Worm (Caenorhabditis elegans) whole organism, L3 larva: ENCODE measurements around the gene smg-7.
A peak's percentile ranks its signal among the peaks of the same experiment; 100 is the strongest.

Experiments
- R02D3.7 ChIP-seq: fragments of 150-350 bp; optimal IDR thresholded peaks from 2 replicates; lab custom pipeline; 2014; ENCODE audit warnings: missing biosample characterization, missing genetic modification characterization
- ZK546.5 ChIP-seq: sonication (generic microtip); optimal IDR thresholded peaks from 2 replicates; lab custom pipeline; 2017; ENCODE audit warnings: missing biosample characterization, missing genetic modification characterization
- aly-2 ChIP-seq: fragments of 150-350 bp; optimal IDR thresholded peaks from 2 replicates; lab custom pipeline; 2014; ENCODE audit warnings: missing biosample characterization, missing genetic modification characterization
- ama-1 ChIP-seq: fragments of 150-350 bp; optimal IDR thresholded peaks from 2 replicates; lab custom pipeline; 2018
- ceh-16 ChIP-seq: sonication (generic microtip); optimal IDR thresholded peaks from 2 replicates; lab custom pipeline; 2017; ENCODE audit warnings: missing biosample characterization, missing genetic modification characterization
- ceh-28 ChIP-seq: fragments of 150-350 bp; optimal IDR thresholded peaks from 2 replicates; lab custom pipeline; 2014; ENCODE audit warnings: missing biosample characterization, missing genetic modification reagents, missing genetic modification characterization
- ceh-82 ChIP-seq: fragments of 150-350 bp; optimal IDR thresholded peaks from 2 replicates; lab custom pipeline; 2014; ENCODE audit warnings: missing biosample characterization, missing genetic modification characterization
- ceh-9 ChIP-seq: sonication (generic microtip); optimal IDR thresholded peaks from 2 replicates; lab custom pipeline; 2018; ENCODE audit warnings: missing biosample characterization, missing genetic modification characterization
- daf-12 ChIP-seq: fragments of 150-350 bp; optimal IDR thresholded peaks from 2 replicates; lab custom pipeline; 2014; ENCODE audit warnings: missing biosample characterization, missing genetic modification reagents, missing genetic modification characterization
- egl-27 ChIP-seq: sonication (generic microtip); optimal IDR thresholded peaks from 4 replicates; lab custom pipeline; 2017; ENCODE audit warnings: missing biosample characterization, missing genetic modification reagents, missing genetic modification characterization
- egl-5 ChIP-seq: fragments of 150-350 bp; optimal IDR thresholded peaks from 2 replicates; lab custom pipeline; 2017; ENCODE audit warnings: missing biosample characterization, missing genetic modification reagents, missing genetic modification characterization, inconsistent platforms
- elt-1 ChIP-seq: fragments of 150-350 bp; optimal IDR thresholded peaks from 2 replicates; lab custom pipeline; 2014; ENCODE audit warnings: missing biosample characterization, missing genetic modification characterization
- elt-2 ChIP-seq: sonication (generic microtip); optimal IDR thresholded peaks from 2 replicates; lab custom pipeline; 2016; ENCODE audit warnings: missing genetic modification reagents, mild to moderate bottlenecking, missing genetic modification characterization, missing compliant biosample characterization
- elt-3 ChIP-seq, 3 experiments: fragments of 150-350 bp in 1 of 3; sonication (generic microtip) in 2 of 3; optimal IDR thresholded peaks; 2 replicates in 2 of 3; 4 replicates in 1 of 3; lab custom pipeline; 2014 to 2017; ENCODE audit warnings: missing biosample characterization in 3 of 3, missing genetic modification characterization in 3 of 3
- eor-1 ChIP-seq, 2 experiments: fragments of 150-350 bp; optimal IDR thresholded peaks; 2 replicates each; lab custom pipeline; 2014 to 2018; ENCODE audit warnings: missing biosample characterization in 2 of 2, missing genetic modification characterization in 2 of 2
- fkh-10 ChIP-seq: sonication (generic microtip); optimal IDR thresholded peaks from 2 replicates; lab custom pipeline; 2017; ENCODE audit warnings: missing biosample characterization, missing genetic modification reagents, missing genetic modification characterization
- fkh-2 ChIP-seq: fragments of 150-350 bp; optimal IDR thresholded peaks from 2 replicates; lab custom pipeline; 2014; ENCODE audit warnings: missing biosample characterization, missing genetic modification reagents, missing genetic modification characterization
- fos-1 ChIP-seq: fragments of 150-350 bp; optimal IDR thresholded peaks from 2 replicates; lab custom pipeline; 2014; ENCODE audit warnings: missing biosample characterization, missing genetic modification characterization
- jun-1 ChIP-seq: fragments of 150-350 bp; optimal IDR thresholded peaks from 2 replicates; lab custom pipeline; 2014; ENCODE audit warnings: missing biosample characterization, missing genetic modification reagents, missing genetic modification characterization
- lin-15B ChIP-seq: fragments of 150-350 bp; optimal IDR thresholded peaks from 2 replicates; lab custom pipeline; 2014; ENCODE audit warnings: missing biosample characterization, missing genetic modification characterization
- lin-39 ChIP-seq: fragments of 150-350 bp; optimal IDR thresholded peaks from 2 replicates; lab custom pipeline; 2018; ENCODE audit warnings: missing biosample characterization, missing genetic modification reagents, missing genetic modification characterization
- lsy-12 ChIP-seq: sonication (generic microtip); optimal IDR thresholded peaks from 2 replicates; lab custom pipeline; 2016; ENCODE audit warnings: mild to moderate bottlenecking, missing genetic modification characterization, missing compliant biosample characterization
- mdl-1 ChIP-seq: fragments of 150-350 bp; optimal IDR thresholded peaks from 2 replicates; lab custom pipeline; 2014; ENCODE audit warnings: missing biosample characterization, missing genetic modification characterization
- nfya-1 ChIP-seq: sonication (generic microtip); optimal IDR thresholded peaks from 2 replicates; lab custom pipeline; 2017; ENCODE audit warnings: missing genetic modification characterization, mild to moderate bottlenecking, missing compliant biosample characterization, antibody characterized with exemption, moderate library complexity; ENCODE audit not compliant: insufficient read depth
- nhr-11 ChIP-seq: fragments of 150-350 bp; optimal IDR thresholded peaks from 2 replicates; lab custom pipeline; 2014; ENCODE audit warnings: missing biosample characterization, missing genetic modification characterization
- nhr-12 ChIP-seq: fragments of 150-350 bp; optimal IDR thresholded peaks from 2 replicates; lab custom pipeline; 2014; ENCODE audit warnings: missing biosample characterization, missing genetic modification characterization
- nhr-23 ChIP-seq: fragments of 150-350 bp; optimal IDR thresholded peaks from 2 replicates; lab custom pipeline; 2014; ENCODE audit warnings: missing biosample characterization, missing genetic modification reagents, missing genetic modification characterization
- nhr-237 ChIP-seq: fragments of 150-350 bp; optimal IDR thresholded peaks from 2 replicates; lab custom pipeline; 2014; ENCODE audit warnings: missing biosample characterization, missing genetic modification characterization
- nhr-25 ChIP-seq: sonication (generic microtip); optimal IDR thresholded peaks from 2 replicates; lab custom pipeline; 2017; ENCODE audit warnings: missing biosample characterization, missing genetic modification characterization
- nhr-43 ChIP-seq: sonication (generic microtip); optimal IDR thresholded peaks from 2 replicates; lab custom pipeline; 2016; ENCODE audit warnings: mild to moderate bottlenecking, missing genetic modification characterization, missing compliant biosample characterization; ENCODE audit not compliant: poor library complexity, severe bottlenecking
- nhr-67 ChIP-seq: fragments of 150-350 bp; optimal IDR thresholded peaks from 2 replicates; lab custom pipeline; 2014; ENCODE audit warnings: missing biosample characterization, missing genetic modification characterization
- nhr-76 ChIP-seq: fragments of 150-350 bp; sonication (generic microtip); optimal IDR thresholded peaks from 5 replicates; lab custom pipeline; 2014; ENCODE audit warnings: missing biosample characterization, missing genetic modification characterization
- nhr-77 ChIP-seq: fragments of 150-350 bp; optimal IDR thresholded peaks from 2 replicates; lab custom pipeline; 2014; ENCODE audit warnings: missing biosample characterization, missing genetic modification characterization
- pha-4 ChIP-seq: fragments of 150-350 bp; optimal IDR thresholded peaks from 2 replicates; lab custom pipeline; 2014; ENCODE audit warnings: missing biosample characterization, missing genetic modification reagents, missing genetic modification characterization
- pqm-1 ChIP-seq: fragments of 150-350 bp; optimal IDR thresholded peaks from 2 replicates; lab custom pipeline; 2017; ENCODE audit warnings: missing biosample characterization, missing genetic modification characterization, inconsistent platforms
- sea-2 ChIP-seq: fragments of 150-350 bp; sonication (generic microtip); optimal IDR thresholded peaks from 4 replicates; lab custom pipeline; 2014; ENCODE audit warnings: missing biosample characterization, missing genetic modification reagents, missing genetic modification characterization
- snpc-4 ChIP-seq: fragments of 150-350 bp; optimal IDR thresholded peaks from 2 replicates; lab custom pipeline; 2014; ENCODE audit warnings: missing biosample characterization, missing genetic modification characterization
- tbx-2 ChIP-seq: sonication (generic microtip); optimal IDR thresholded peaks from 2 replicates; lab custom pipeline; 2016; ENCODE audit warnings: mild to moderate bottlenecking, missing genetic modification characterization, missing compliant biosample characterization
- unc-39 ChIP-seq: sonication (generic microtip); optimal IDR thresholded peaks from 4 replicates; lab custom pipeline; 2017; ENCODE audit warnings: missing biosample characterization, missing genetic modification characterization
- unc-62 ChIP-seq: fragments of 150-350 bp; sonication (generic microtip); optimal IDR thresholded peaks from 4 replicates; lab custom pipeline; 2014; ENCODE audit warnings: missing biosample characterization, missing genetic modification reagents, missing genetic modification characterization
- ztf-11 ChIP-seq: fragments of 150-350 bp; optimal IDR thresholded peaks from 2 replicates; lab custom pipeline; 2014; ENCODE audit warnings: missing biosample characterization, missing genetic modification characterization

smg-7 gene

DNA sequence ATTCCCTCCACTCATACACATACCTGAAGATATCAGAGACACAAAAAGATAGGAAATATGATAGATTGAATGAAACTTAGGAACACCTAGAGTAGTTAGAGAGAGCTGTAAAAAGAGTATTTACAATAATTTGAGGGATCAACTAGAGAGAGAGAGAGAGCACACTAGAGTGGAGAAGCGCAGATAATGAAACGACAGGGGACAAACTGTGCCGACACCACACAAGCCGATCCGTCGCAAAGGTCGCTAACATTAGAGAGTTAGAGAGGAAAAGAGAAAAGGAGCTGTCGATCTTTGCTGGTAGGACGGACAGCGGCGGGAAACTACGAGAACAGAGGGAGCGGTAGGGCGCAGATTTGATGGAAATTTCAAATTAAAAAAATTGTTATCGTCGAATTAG is 42.9 kb upstream of the smg-7 start, which contains the start of gene dyci-1:
Gene dyci-1, minus strand, starts transcription at position 122 of the 400 bp plus-strand sequence.
- TF ChIP-seq nhr-12 (tag; lab: Kevin White, UChicago) (no peak), elt-2 (tag; lab: Kevin White, UChicago) (peak; percentile 22), nhr-237 (tag; lab: Kevin White, UChicago) (no peak), ama-1 (lab: Kevin White, UChicago) (no peak), ZK546.5 (tag; lab: Kevin White, UChicago) (no peak), lin-15B (tag; lab: Kevin White, UChicago) (peak; percentile 30), nhr-77 (tag; lab: Kevin White, UChicago) (no peak), elt-1 (tag; lab: Kevin White, UChicago) (no peak), fkh-2 (tag; lab: Kevin White, UChicago) (no peak), lsy-12 (tag; lab: Kevin White, UChicago) (no peak), egl-5 (tag; lab: Kevin White, UChicago) (no peak), pha-4 (tag; lab: Kevin White, UChicago) (peak; percentile 87), nfya-1 (tag; lab: Kevin White, UChicago) (peak; percentile 32), jun-1 (tag; lab: Kevin White, UChicago) (no peak), snpc-4 (tag; lab: Kevin White, UChicago) (peak; percentile 13), fos-1 (tag; lab: Kevin White, UChicago) (no peak), unc-39 (no peak), nhr-25 (peak; percentile 30), ceh-28 (tag; lab: Kevin White, UChicago) (peak; percentile 17), eor-1 (tag; optimal IDR thresholded peaks at IDR 0.05; lab: Kevin White, UChicago) (no peak)

DNA sequence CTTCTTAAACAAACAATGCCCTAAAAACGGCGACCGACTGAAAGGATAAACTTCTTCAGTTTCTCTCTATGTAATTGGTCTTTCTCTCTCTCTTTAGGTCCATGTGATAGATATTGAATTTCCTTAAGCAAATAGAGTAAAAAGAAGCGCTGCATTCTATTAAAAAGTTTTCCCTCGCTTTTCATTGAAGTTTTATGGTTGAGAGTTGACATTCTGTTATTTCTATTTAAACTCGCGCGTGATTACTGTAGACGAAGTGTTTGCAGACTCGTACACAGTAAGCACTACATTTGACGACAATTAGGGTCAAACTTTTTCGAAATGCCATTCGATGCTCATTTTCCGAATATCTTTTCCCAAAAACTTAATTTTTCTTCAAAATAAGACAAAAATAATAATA is 34.9 kb upstream of the smg-7 start:
- TF ChIP-seq nhr-76 (no peak), pha-4 (tag; lab: Kevin White, UChicago) (peak; percentile 57)

DNA sequence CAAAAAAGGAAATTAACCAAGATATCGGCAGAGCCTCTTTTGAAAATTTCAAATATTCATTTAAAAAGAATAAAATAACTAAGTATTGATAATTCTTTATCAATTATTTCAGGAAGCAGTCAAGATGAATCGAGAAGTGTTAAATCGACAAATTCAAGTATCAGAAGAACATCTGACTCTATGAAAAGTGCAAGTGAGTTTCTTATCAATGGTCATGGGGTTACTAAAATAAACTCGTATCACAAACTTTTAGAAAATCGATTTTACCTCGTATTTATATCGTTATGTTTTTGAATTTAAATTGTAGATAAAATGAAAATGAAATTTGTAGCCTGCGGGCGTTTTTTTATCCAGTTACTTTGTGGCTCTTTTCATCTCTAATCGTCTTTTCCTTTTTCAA is 29.3 kb upstream of the smg-7 start:
- TF ChIP-seq elt-2 (tag; lab: Kevin White, UChicago) (peak; percentile 67), R02D3.7 (no peak), egl-5 (tag; lab: Kevin White, UChicago) (no peak), pqm-1 (tag; lab: Kevin White, UChicago) (peak; percentile 77), pha-4 (tag; lab: Kevin White, UChicago) (peak; percentile 45), ceh-28 (tag; lab: Kevin White, UChicago) (peak; percentile 12), elt-3 (tag; optimal IDR thresholded peaks at IDR 0.05; lab: Kevin White, UChicago) (no peak)

DNA sequence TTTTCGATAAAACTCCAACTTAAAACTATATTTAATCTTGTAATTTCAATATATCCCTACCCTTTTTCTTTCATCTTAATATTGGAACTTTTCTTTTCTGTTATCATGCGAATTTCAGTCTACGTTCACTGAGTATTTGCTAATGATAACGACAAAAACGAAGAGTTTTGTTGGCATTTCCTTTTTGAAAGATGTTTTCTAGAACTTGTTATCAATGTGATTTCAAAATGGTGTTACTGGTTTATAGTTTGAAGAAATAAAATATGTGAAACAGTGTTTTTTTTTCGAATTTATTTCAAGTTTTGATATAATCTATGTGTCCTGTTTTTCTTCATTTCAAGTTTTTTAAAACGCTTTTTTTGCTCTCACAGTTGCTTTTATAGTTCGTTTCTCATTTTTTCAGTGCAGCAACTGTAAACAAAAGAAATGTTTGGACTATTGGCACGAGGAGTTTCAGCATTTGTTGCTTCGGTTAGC is 28.2 kb upstream of the smg-7 start, which contains the start of gene anat-1:
Gene anat-1, plus strand, starts transcription at position 427 of the 477 bp plus-strand sequence.
- TF ChIP-seq daf-12 (no peak), fkh-10 (GFP tag; lab: Kevin White, UChicago) (no peak), elt-2 (tag; lab: Kevin White, UChicago) (peak; percentile 51), pqm-1 (tag; lab: Kevin White, UChicago) (no peak)

DNA sequence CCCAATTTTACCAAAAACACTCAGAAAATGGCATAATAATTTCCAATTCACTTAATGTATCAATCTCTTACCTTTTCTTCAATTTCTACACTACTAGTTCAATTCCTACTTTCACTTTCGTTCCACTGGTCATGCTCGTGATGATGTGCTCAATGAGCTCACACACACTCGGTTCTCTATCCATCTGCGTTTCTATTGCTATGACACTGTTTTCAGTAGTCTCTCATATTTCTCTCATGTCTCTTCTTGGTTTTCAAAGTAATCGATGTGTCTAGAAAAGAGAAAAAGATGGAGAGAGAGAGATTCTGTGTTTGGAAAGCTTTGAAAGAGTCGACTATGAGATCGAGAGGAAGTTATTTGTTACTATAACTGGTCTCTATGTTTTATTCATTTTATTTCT is 25.0 kb upstream of the smg-7 start:
- TF ChIP-seq aly-2 (no peak), egl-27 (tag; lab: Kevin White, UChicago) (no peak), sea-2 (GFP tag; lab: Kevin White, UChicago) (no peak), R02D3.7 (no peak), ama-1 (lab: Kevin White, UChicago) (no peak), nhr-67 (tag; lab: Kevin White, UChicago) (no peak), egl-5 (tag; lab: Kevin White, UChicago) (peak; percentile 43), mdl-1 (tag; lab: Kevin White, UChicago) (no peak), lin-39 (tag; lab: Kevin White, UChicago) (peak; percentile 29), nhr-43 (tag; lab: Kevin White, UChicago) (no peak), tbx-2 (no peak), fkh-10 (GFP tag; lab: Kevin White, UChicago) (peak; percentile 35), ceh-16 (no peak), snpc-4 (tag; lab: Kevin White, UChicago) (no peak), unc-62 (GFP tag; lab: Kevin White, UChicago) (no peak), unc-39 (no peak), ceh-9 (tag; lab: Kevin White, UChicago) (no peak), fos-1 (tag; lab: Kevin White, UChicago) (no peak), elt-3 (tag; optimal IDR thresholded peaks at IDR 0.05; lab: Kevin White, UChicago) (no peak), lin-15B (tag; lab: Kevin White, UChicago) (peak; percentile 44), elt-2 (tag; lab: Kevin White, UChicago) (peak; percentile 49), nhr-11 (tag; lab: Kevin White, UChicago) (no peak), nfya-1 (tag; lab: Kevin White, UChicago) (peak; percentile 80), eor-1 (tag; optimal IDR thresholded peaks at IDR 0.05; lab: Kevin White, UChicago) (no peak), nhr-25 (no peak), nhr-12 (tag; lab: Kevin White, UChicago) (no peak), ZK546.5 (tag; lab: Kevin White, UChicago) (no peak), nhr-237 (tag; lab: Kevin White, UChicago) (no peak), ztf-11 (tag; lab: Kevin White, UChicago) (no peak), ceh-82 (no peak), daf-12 (no peak), nhr-23 (tag; lab: Kevin White, UChicago) (no peak)
